Worm (Caenorhabditis elegans) whole organism, late embryonic: ENCODE results near the gene Y82E9BR.8.

ENCODE experiments used
- K02D7.2 ChIP-seq: sonication (generic microtip); optimal IDR thresholded peaks from 2 replicates; lab custom pipeline; 2017; ENCODE audit warnings: mild to moderate bottlenecking, missing genetic modification characterization, missing compliant biosample characterization
- ama-1 ChIP-seq: fragments of 150-350 bp; optimal IDR thresholded peaks from 2 replicates; lab custom pipeline; 2014
- ceh-19 ChIP-seq: fragments of 200-800 bp; sonication (Bioruptor generic); optimal IDR thresholded peaks from 2 replicates; lab custom pipeline; 2018; ENCODE audit warnings: mild to moderate bottlenecking, missing genetic modification characterization, missing compliant biosample characterization
- elt-2 ChIP-seq: sonication (generic microtip); optimal IDR thresholded peaks from 2 replicates; lab custom pipeline; 2016; ENCODE audit warnings: missing genetic modification reagents, missing genetic modification characterization, missing compliant biosample characterization
- fax-1 ChIP-seq: sonication (generic microtip); optimal IDR thresholded peaks from 2 replicates; lab custom pipeline; 2016; ENCODE audit warnings: missing genotype, missing genetic modification characterization, missing compliant biosample characterization
- fkh-10 ChIP-seq: fragments of 150-350 bp; optimal IDR thresholded peaks from 2 replicates; lab custom pipeline; 2014; ENCODE audit warnings: missing biosample characterization, missing genetic modification reagents, missing genetic modification characterization
- hlh-6 ChIP-seq: sonication (generic microtip); optimal IDR thresholded peaks from 2 replicates; lab custom pipeline; 2016; ENCODE audit warnings: missing genotype, missing genetic modification characterization, missing compliant biosample characterization
- lin-11 ChIP-seq: fragments of 200-800 bp; sonication (Bioruptor generic); optimal IDR thresholded peaks from 2 replicates; lab custom pipeline; 2018; ENCODE audit warnings: mild to moderate bottlenecking, missing genetic modification characterization, missing compliant biosample characterization
- nhr-11 ChIP-seq: fragments of 150-350 bp; optimal IDR thresholded peaks from 2 replicates; lab custom pipeline; 2014; ENCODE audit warnings: missing biosample characterization, missing genetic modification characterization
- pat-9 ChIP-seq: fragments of 200-800 bp; sonication (Bioruptor generic); optimal IDR thresholded peaks from 2 replicates; lab custom pipeline; 2018; ENCODE audit warnings: mild to moderate bottlenecking, missing genetic modification characterization, moderate library complexity, missing compliant biosample characterization
- ttx-3 ChIP-seq: sonication (generic microtip); optimal IDR thresholded peaks from 2 replicates; lab custom pipeline; 2016; ENCODE audit warnings: missing genetic modification reagents, missing genetic modification characterization, missing compliant biosample characterization

- TF ChIP-seq K02D7.2 (tag; lab: Kevin White, UChicago) (no peak), ama-1 (no peak), ceh-19 (GFP tag; lab: Kevin White, UChicago) (no peak), fkh-10 (GFP tag; lab: Kevin White, UChicago) (no peak), ttx-3 (tag; lab: Kevin White, UChicago) (no peak), nhr-11 (no peak), fax-1 (no peak), pat-9 (tag; lab: Kevin White, UChicago) (no peak), elt-2 (tag; lab: Kevin White, UChicago) (no peak), hlh-6 (no peak), lin-11 (tag; lab: Kevin White, UChicago) (no peak)
These were observed 49.0 kb downstream of the Y82E9BR.8 start, which contains the start of gene Y82E9BL.12 for ce11 chrIII:1308887-1309286.
